Worm (Caenorhabditis elegans): Measurements from ENCODE around the gene sea-2.

- no peak for TF ChIP-seq nhr-28 (tag; optimal IDR thresholded peaks at IDR 0.05)
- TF ChIP-seq lin-39 (tag; optimal IDR thresholded peaks at IDR 0.05): no peak
- TF ChIP-seq hlh-11 (tag; optimal IDR thresholded peaks at IDR 0.05): no peak
- TF ChIP-seq ZK337.2 (GFP tag; IDR thresholded peaks at IDR 0.05): no peak
- no peak for TF ChIP-seq jun-1 (tag; optimal IDR thresholded peaks at IDR 0.05)
- no peak for TF ChIP-seq set-16 (GFP tag; IDR thresholded peaks at IDR 0.05)
- no peak for TF ChIP-seq dpl-1 (GFP tag; optimal IDR thresholded peaks at IDR 0.05)
- no peak for TF ChIP-seq snpc-4 (tag; optimal IDR thresholded peaks at IDR 0.05)
- no peak for TF ChIP-seq saeg-2 (GFP tag; IDR thresholded peaks at IDR 0.05)
- TF ChIP-seq tra-1 (GFP tag; IDR thresholded peaks at IDR 0.05): no peak
- no peak for TF ChIP-seq vab-7 (GFP tag; IDR thresholded peaks at IDR 0.05)
- no peak for TF ChIP-seq nhr-6 (tag; optimal IDR thresholded peaks at IDR 0.05)
Observed at ce11 chrII:3935098-3935497, 15.1 kb upstream of the sea-2 start.

Measured in whole organism, L4 larva.